Worm (Caenorhabditis elegans) whole organism, mixed stage, embryonic: Measurements from ENCODE around the gene let-2.
A peak's percentile ranks its signal among the peaks of the same experiment; 100 is the strongest.

Source experiments
- drap-1 ChIP-seq: fragments of 200-800 bp; sonication (Bioruptor generic); optimal IDR thresholded peaks from 3 replicates; lab custom pipeline; 2018; ENCODE audit warnings: mild to moderate bottlenecking, missing genetic modification characterization, missing compliant biosample characterization
- mls-2 ChIP-seq: sonication (generic microtip); optimal IDR thresholded peaks from 2 replicates; lab custom pipeline; 2016; ENCODE audit warnings: mild to moderate bottlenecking, missing genetic modification characterization, moderate library complexity, missing compliant biosample characterization
- unc-120 ChIP-seq: sonication (generic microtip); optimal IDR thresholded peaks from 2 replicates; lab custom pipeline; 2017; ENCODE audit warnings: missing genetic modification characterization, missing compliant biosample characterization; ENCODE audit not compliant: poor library complexity, severe bottlenecking

ce11 chrX:16388362-16388761, 778 bp downstream of the let-2 start:
- TF ChIP-seq unc-120 (tag; lab: Kevin White, UChicago): peak; percentile 14
- no peak for TF ChIP-seq drap-1
- TF ChIP-seq mls-2 (tag; lab: Kevin White, UChicago): no peak
